Worm (Caenorhabditis elegans): ENCODE measurements around the gene urm-1.
A peak's percentile ranks its signal among the peaks of the same experiment; 100 is the strongest.

The urm-1 gene

ce11 chrIII:10463653-10464052, 41.6 kb upstream of the urm-1 start (continued):
- TF ChIP-seq tag-97 (GFP tag; IDR thresholded peaks at IDR 0.05) (no peak), nhr-42 (GFP tag; IDR thresholded peaks at IDR 0.05) (no peak), ctbp-1 (GFP tag; IDR thresholded peaks at IDR 0.05) (no peak), pqm-1 (tag; optimal IDR thresholded peaks at IDR 0.05) (no peak), lin-1 (GFP tag; IDR thresholded peaks at IDR 0.05) (no peak), Y5F2A.4 (GFP tag; optimal IDR thresholded peaks at IDR 0.05) (no peak), madf-9 (GFP tag; conservative IDR thresholded peaks at IDR 0.05) (no peak), mxl-3 (GFP tag; optimal IDR thresholded peaks at IDR 0.05) (peak; percentile 46), aly-2 (tag; optimal IDR thresholded peaks at IDR 0.05) (no peak), lin-38 (GFP tag; IDR thresholded peaks at IDR 0.05) (peak; percentile 50), nhr-111 (GFP tag; optimal IDR thresholded peaks at IDR 0.05) (no peak), hif-1 (tag; optimal IDR thresholded peaks at IDR 0.05) (peak in 1 of 2 experiments; percentile 29), nhr-48 (tag; optimal IDR thresholded peaks at IDR 0.05) (peak; percentile 8), skn-1 (tag; optimal IDR thresholded peaks at IDR 0.05) (no peak), php-3 (GFP tag; IDR thresholded peaks at IDR 0.05) (no peak), ceh-32 (tag; optimal IDR thresholded peaks at IDR 0.05; ENCODE audit: poor library complexity) (no peak), ces-1 (GFP tag; optimal IDR thresholded peaks at IDR 0.05) (no peak), D1046.2 (GFP tag; IDR thresholded peaks at IDR 0.05) (no peak), vab-7 (GFP tag; IDR thresholded peaks at IDR 0.05) (no peak), ZK546.5 (tag; optimal IDR thresholded peaks at IDR 0.05) (no peak), dve-1 (tag; optimal IDR thresholded peaks at IDR 0.05; ENCODE audit: insufficient read depth) (peak; percentile 64), unc-39 (tag; optimal IDR thresholded peaks at IDR 0.05) (no peak), ceh-28 (tag; optimal IDR thresholded peaks at IDR 0.05) (peak; percentile 59), T26A8.4 (GFP tag; IDR thresholded peaks at IDR 0.05) (peak; percentile 32; the same call in 1 of the 2 replicates), hmg-1.1 (GFP tag; IDR thresholded peaks at IDR 0.05) (peak; percentile 52; the same call in 1 of the 2 replicates), Y105C5A.15 (GFP tag; IDR thresholded peaks at IDR 0.05) (no peak), ceh-62 (tag; optimal IDR thresholded peaks at IDR 0.05) (no peak), F44E2.7 (GFP tag; IDR thresholded peaks at IDR 0.05) (no peak), ceh-20 (GFP tag; IDR thresholded peaks at IDR 0.05) (no peak), ztf-11 (tag; optimal IDR thresholded peaks at IDR 0.05) (no peak), nhr-237 (tag; optimal IDR thresholded peaks at IDR 0.05) (no peak), spr-1 (tag; optimal IDR thresholded peaks at IDR 0.05) (peak; percentile 30), lin-15B (tag; optimal IDR thresholded peaks at IDR 0.05) (no peak), aha-1 (tag) (peak; percentile 94), ceh-82 (tag; optimal IDR thresholded peaks at IDR 0.05) (no peak), mxl-2 (GFP tag; conservative IDR thresholded peaks at IDR 0.05) (no peak), snpc-1.2 (GFP tag; IDR thresholded peaks at IDR 0.05) (no peak), daf-8 (GFP tag; IDR thresholded peaks at IDR 0.05) (no peak), jun-1 (tag; optimal IDR thresholded peaks at IDR 0.05) (no peak), nhr-10 (tag; optimal IDR thresholded peaks at IDR 0.05) (peak; percentile 7), tra-1 (GFP tag; IDR thresholded peaks at IDR 0.05) (no peak), lin-39 (tag; optimal IDR thresholded peaks at IDR 0.05) (no peak), nhr-76 (tag; optimal IDR thresholded peaks at IDR 0.05) (no peak), unc-130 (GFP tag; optimal IDR thresholded peaks at IDR 0.05) (no peak), dmd-9 (GFP tag; IDR thresholded peaks at IDR 0.05) (no peak), nhr-41 (GFP tag; IDR thresholded peaks at IDR 0.05) (no peak), F10B5.3 (tag; optimal IDR thresholded peaks at IDR 0.05) (no peak), hlh-30 (tag; optimal IDR thresholded peaks at IDR 0.05; ENCODE audit: insufficient read depth) (peak; percentile 86), unc-62 (GFP tag; optimal IDR thresholded peaks at IDR 0.05 in 1 of 2) (peak in 1 of 2 experiments; percentile 25), unc-62 (tag; optimal IDR thresholded peaks at IDR 0.05) (no peak), fos-1 (tag; optimal IDR thresholded peaks at IDR 0.05) (no peak), attf-4 (tag; optimal IDR thresholded peaks at IDR 0.05) (no peak), R02D3.7 (tag; optimal IDR thresholded peaks at IDR 0.05) (no peak), spr-3 (GFP tag; optimal IDR thresholded peaks at IDR 0.05) (no peak)

Measured in whole organism, L4 larva.